Fruit fly (Drosophila melanogaster): Measurements from ENCODE around the gene ebd2.

Gene ebd2

dm6 chr3L:21348983-21349432 lies at the start of gene ebd2:
Gene ebd2 (minus strand): TSS chr3L:21349288.
- no peak for TF ChIP-seq insv (optimal IDR thresholded peaks at IDR 0.05)
- no peak for TF ChIP-seq Sin3A (optimal IDR thresholded peaks at IDR 0.05)
- TF ChIP-seq psq (optimal IDR thresholded peaks at IDR 0.05), result no peak
- TF ChIP-seq Myc (optimal IDR thresholded peaks at IDR 0.05), result no peak
- TF ChIP-seq ttk (optimal IDR thresholded peaks at IDR 0.05), result no peak
- no peak for TF ChIP-seq h (optimal IDR thresholded peaks at IDR 0.05)

dm6 chr3L:21398156-21398555 lies 49.1 kb upstream of the ebd2 start:
- no peak for TF ChIP-seq ttk (optimal IDR thresholded peaks at IDR 0.05)
- no peak for TF ChIP-seq h (optimal IDR thresholded peaks at IDR 0.05)
- no peak for TF ChIP-seq Sin3A (optimal IDR thresholded peaks at IDR 0.05)
- TF ChIP-seq insv (optimal IDR thresholded peaks at IDR 0.05), result no peak
- TF ChIP-seq Myc (optimal IDR thresholded peaks at IDR 0.05), result no peak
- TF ChIP-seq psq (optimal IDR thresholded peaks at IDR 0.05), result no peak

- no peak for TF ChIP-seq ttk (optimal IDR thresholded peaks at IDR 0.05)
- no peak for TF ChIP-seq h (optimal IDR thresholded peaks at IDR 0.05)
- TF ChIP-seq Myc (optimal IDR thresholded peaks at IDR 0.05), result no peak
- TF ChIP-seq insv (optimal IDR thresholded peaks at IDR 0.05), result no peak
- TF ChIP-seq Sin3A (optimal IDR thresholded peaks at IDR 0.05), result no peak
- no peak for TF ChIP-seq psq (optimal IDR thresholded peaks at IDR 0.05)
Observed at dm6 chr3L:21390431-21390830, 41.3 kb upstream of the ebd2 start.

dm6 chr3L:21389758-21390157 lies 40.7 kb upstream of the ebd2 start:
- TF ChIP-seq psq (optimal IDR thresholded peaks at IDR 0.05), result no peak

- no peak for TF ChIP-seq h (optimal IDR thresholded peaks at IDR 0.05)
Observed at dm6 chr3L:21388824-21389223, 39.7 kb upstream of the ebd2 start.

- TF ChIP-seq h (optimal IDR thresholded peaks at IDR 0.05), result no peak
- no peak for TF ChIP-seq Myc (optimal IDR thresholded peaks at IDR 0.05)
Observed at dm6 chr3L:21386917-21387316, 37.8 kb upstream of the ebd2 start.

dm6 chr3L:21385699-21386098 lies 36.6 kb upstream of the ebd2 start:
- no peak for TF ChIP-seq psq (optimal IDR thresholded peaks at IDR 0.05)
- TF ChIP-seq Myc (optimal IDR thresholded peaks at IDR 0.05), result no peak
- TF ChIP-seq h (optimal IDR thresholded peaks at IDR 0.05), result no peak
- no peak for TF ChIP-seq Sin3A (optimal IDR thresholded peaks at IDR 0.05)
- no peak for TF ChIP-seq ttk (optimal IDR thresholded peaks at IDR 0.05)
- no peak for TF ChIP-seq insv (optimal IDR thresholded peaks at IDR 0.05)

- TF ChIP-seq Sin3A (optimal IDR thresholded peaks at IDR 0.05), result no peak
- no peak for TF ChIP-seq h (optimal IDR thresholded peaks at IDR 0.05)
- TF ChIP-seq Myc (optimal IDR thresholded peaks at IDR 0.05), result no peak
- TF ChIP-seq psq (optimal IDR thresholded peaks at IDR 0.05), result no peak
- no peak for TF ChIP-seq insv (optimal IDR thresholded peaks at IDR 0.05)
- TF ChIP-seq ttk (optimal IDR thresholded peaks at IDR 0.05), result no peak
Observed at dm6 chr3L:21383440-21383839, 34.4 kb upstream of the ebd2 start.

- TF ChIP-seq Myc (optimal IDR thresholded peaks at IDR 0.05) (no peak), Sin3A (optimal IDR thresholded peaks at IDR 0.05) (no peak), psq (optimal IDR thresholded peaks at IDR 0.05) (no peak), ttk (optimal IDR thresholded peaks at IDR 0.05) (no peak), insv (optimal IDR thresholded peaks at IDR 0.05) (no peak), h (optimal IDR thresholded peaks at IDR 0.05) (no peak)
Observed at dm6 chr3L:21382158-21382610, 33.1 kb upstream of the ebd2 start, which contains the start of gene rgn. Gene rgn (plus strand): TSS chr3L:21382501.

- TF ChIP-seq h (optimal IDR thresholded peaks at IDR 0.05) (no peak), psq (optimal IDR thresholded peaks at IDR 0.05) (no peak), Sin3A (optimal IDR thresholded peaks at IDR 0.05) (no peak), insv (optimal IDR thresholded peaks at IDR 0.05) (no peak), ttk (optimal IDR thresholded peaks at IDR 0.05) (no peak), Myc (optimal IDR thresholded peaks at IDR 0.05) (no peak)
Observed at dm6 chr3L:21381746-21382145, 32.7 kb upstream of the ebd2 start.

- TF ChIP-seq Sin3A (optimal IDR thresholded peaks at IDR 0.05) (no peak), ttk (optimal IDR thresholded peaks at IDR 0.05) (no peak), h (optimal IDR thresholded peaks at IDR 0.05) (no peak), Myc (optimal IDR thresholded peaks at IDR 0.05) (no peak), insv (optimal IDR thresholded peaks at IDR 0.05) (no peak), psq (optimal IDR thresholded peaks at IDR 0.05) (no peak)
Observed at dm6 chr3L:21380581-21381175, 31.6 kb upstream of the ebd2 start.

- TF ChIP-seq Sin3A (optimal IDR thresholded peaks at IDR 0.05) (no peak), insv (optimal IDR thresholded peaks at IDR 0.05) (no peak), ttk (optimal IDR thresholded peaks at IDR 0.05) (no peak), h (optimal IDR thresholded peaks at IDR 0.05) (no peak), Myc (optimal IDR thresholded peaks at IDR 0.05) (no peak), psq (optimal IDR thresholded peaks at IDR 0.05) (no peak)
Observed at dm6 chr3L:21380126-21380525, 31.0 kb upstream of the ebd2 start.

- TF ChIP-seq Myc (optimal IDR thresholded peaks at IDR 0.05) (no peak), ttk (optimal IDR thresholded peaks at IDR 0.05) (no peak), Sin3A (optimal IDR thresholded peaks at IDR 0.05) (no peak), insv (optimal IDR thresholded peaks at IDR 0.05) (no peak), h (optimal IDR thresholded peaks at IDR 0.05) (no peak), psq (optimal IDR thresholded peaks at IDR 0.05) (no peak)
Observed at dm6 chr3L:21371230-21371629, 22.1 kb upstream of the ebd2 start.

Measured in Kc167 (cell line).